Fruit fly (Drosophila melanogaster) S2 (cell line): ENCODE measurements around the gene Kif19A.

ENCODE experiments used
- CG8478 ChIP-seq: fragments of >200 bp; optimal IDR thresholded peaks from 2 replicates; lab custom pipeline; 2018
- CTCF ChIP-seq, 2 experiments: fragments of >200 bp; optimal IDR thresholded peaks; 2 replicates each; lab custom pipeline; 2018

DNA sequence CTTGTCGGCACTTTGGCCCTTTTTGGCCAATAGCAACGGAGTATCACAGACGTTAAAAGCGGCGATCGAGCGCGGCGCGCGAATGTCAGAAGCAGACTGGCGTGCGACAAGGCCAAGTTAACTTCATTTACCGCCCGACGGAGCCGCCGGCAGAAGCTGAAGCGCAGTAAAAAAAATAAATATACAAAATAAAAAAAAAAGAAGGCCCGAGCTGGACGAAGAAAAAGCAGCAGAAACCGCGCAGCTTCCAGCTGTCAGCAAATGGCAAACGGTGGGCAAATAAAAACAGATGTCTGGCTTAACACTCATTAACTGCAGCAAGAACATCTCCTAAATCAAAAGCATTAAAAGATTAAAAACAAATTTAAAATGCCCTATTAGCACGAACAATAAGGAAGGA lies 13.7 kb upstream of the Kif19A start, which contains the start of gene CG14356:
- TF ChIP-seq CTCF (optimal IDR thresholded peaks at IDR 0.05; lab: Kevin White, UChicago) (no peak), CG8478 (lab: Kevin White, UChicago) (no peak)
